Worm (Caenorhabditis elegans) whole organism, midembryonic: Measurements from ENCODE around the gene rps-23.

Experiments
- T22C8.4 ChIP-seq: fragments of 200-800 bp; sonication (Bioruptor generic); IDR thresholded peaks from 2 replicates; pipeline ENCODE4 v1.3.6; 2022; ENCODE audit warnings: missing genetic modification characterization, missing compliant biosample characterization
- cog-1 ChIP-seq: sonication (generic microtip); optimal IDR thresholded peaks from 2 replicates; lab custom pipeline; 2016; ENCODE audit warnings: missing genetic modification characterization, missing compliant biosample characterization
- flt-1 ChIP-seq: fragments of 200-800 bp; sonication (Bioruptor generic); IDR thresholded peaks from 2 replicates; pipeline ENCODE4 v1.3.6; 2022; ENCODE audit warnings: missing genetic modification characterization, missing compliant biosample characterization
- med-1 ChIP-seq: sonication (generic microtip); optimal IDR thresholded peaks from 2 replicates; lab custom pipeline; 2017; ENCODE audit warnings: missing genetic modification characterization, mild to moderate bottlenecking, missing compliant biosample characterization, antibody characterized with exemption, missing genetic modification reagents; ENCODE audit not compliant: insufficient read depth
- ref-1 ChIP-seq: fragments of 200-800 bp; sonication (Bioruptor generic); conservative IDR thresholded peaks from 2 replicates; pipeline ENCODE4 v1.3.6; 2022; ENCODE audit warnings: missing genetic modification reagents, missing genetic modification characterization, missing compliant biosample characterization
- tab-1 ChIP-seq: fragments of 200-800 bp; sonication (Bioruptor generic); IDR thresholded peaks from 2 replicates; pipeline ENCODE4 v1.3.6; 2022; ENCODE audit warnings: missing genetic modification characterization, missing compliant biosample characterization
- ztf-23 ChIP-seq: fragments of 200-800 bp; sonication (Bioruptor generic); IDR thresholded peaks from 2 replicates; pipeline ENCODE4 v1.3.6; 2022; ENCODE audit warnings: missing genetic modification reagents, missing genetic modification characterization, missing compliant biosample characterization
- ztf-29 ChIP-seq: fragments of 200-800 bp; sonication (Bioruptor generic); IDR thresholded peaks from 2 replicates; pipeline ENCODE4 v1.3.6; 2022; ENCODE audit warnings: missing genetic modification reagents, missing genetic modification characterization, missing compliant biosample characterization

DNA sequence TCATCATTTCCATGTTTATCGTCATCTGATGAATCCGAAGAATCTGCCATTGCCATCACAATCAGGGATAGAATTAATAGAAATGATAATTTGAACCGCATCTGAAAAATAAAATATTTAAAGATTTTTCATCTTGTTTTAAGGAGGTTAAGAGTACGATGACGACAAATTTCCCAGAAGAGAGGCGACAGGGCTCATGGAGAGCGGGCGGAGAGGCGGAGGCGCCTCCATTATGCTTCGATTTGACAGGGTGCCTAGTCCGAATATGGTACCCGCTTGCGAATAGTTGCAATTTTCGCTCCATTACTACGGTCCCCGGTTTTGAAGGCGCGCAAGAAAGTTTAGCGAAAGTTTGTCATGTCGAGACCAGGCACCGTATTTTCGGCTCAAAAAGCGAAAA lies 5.8 kb downstream of the rps-23 start, which contains the start of gene F28D1.6:
- TF ChIP-seq ztf-23 (GFP tag; lab: Robert Waterston, UW) (no peak), ref-1 (GFP tag; lab: Robert Waterston, UW) (no peak), cog-1 (tag; lab: Kevin White, UChicago) (no peak), med-1 (GFP tag; lab: Kevin White, UChicago) (no peak), ztf-29 (no peak), tab-1 (no peak), flt-1 (GFP tag; lab: Robert Waterston, UW) (no peak), T22C8.4 (GFP tag; lab: Robert Waterston, UW) (no peak)
